Comparison of ENCODE assay signal across 5 fruit fly cellular contexts in the genomic region with DNA sequence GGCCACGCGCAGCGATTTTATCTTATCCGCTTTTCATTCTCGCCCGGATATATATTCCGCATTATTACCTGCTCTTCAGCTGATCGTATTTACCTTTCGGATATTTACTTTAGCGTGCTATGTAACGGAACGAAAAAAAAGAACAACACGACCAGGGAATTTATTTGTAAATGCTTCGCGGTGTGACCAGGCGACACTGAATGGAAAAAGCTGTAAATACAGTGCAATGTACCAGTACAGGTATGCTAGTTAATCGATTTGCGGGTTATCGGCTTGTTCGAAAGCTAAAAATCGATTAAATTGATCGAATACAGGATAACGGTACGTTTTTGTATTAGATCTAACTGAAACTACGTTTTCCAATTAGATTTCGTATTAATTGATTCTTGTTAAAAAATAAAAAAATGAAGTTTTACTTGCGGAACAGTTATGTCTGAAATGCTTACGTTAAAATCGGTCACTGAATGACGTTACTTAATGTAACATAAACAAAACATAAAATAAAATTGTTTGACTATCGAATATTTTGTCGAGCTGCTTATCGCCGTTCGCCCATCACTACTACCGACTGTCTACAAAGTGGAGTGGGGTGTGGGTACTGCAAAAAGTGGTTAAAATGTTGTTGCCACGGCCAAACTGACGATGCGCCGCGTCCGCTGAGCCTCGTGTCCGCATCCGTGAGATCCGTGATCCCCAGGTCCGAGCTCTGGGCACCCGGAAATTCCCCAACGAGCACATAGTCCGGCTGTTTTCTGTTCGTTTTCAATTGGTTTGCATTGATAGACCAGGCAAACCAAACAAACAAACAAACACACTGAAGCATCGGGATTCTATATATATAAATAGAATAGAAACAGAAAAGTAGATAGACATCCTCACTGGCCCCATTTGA.
TF ChIP-seq lines count a peak whose summit lies in the region.

A gene (minus strand): TSS at position 203 of the 892 bp plus-strand sequence.
A gene (plus strand): TSS at position 553 of the 892 bp plus-strand sequence.

TF ChIP-seq in whole organism, adult, 20 proteins besides CTCF, POLR2A, EP300 and RAD21 (continued from another document):
- peak; percentile 98 for TF ChIP-seq ovo (GFP tag; optimal IDR thresholded peaks at IDR 0.05; lab: Kevin White, UChicago)
- peak; percentile 59 for TF ChIP-seq tj (GFP tag; optimal IDR thresholded peaks at IDR 0.05; lab: Kevin White, UChicago)
- peak; percentile 63 for TF ChIP-seq bab1 (GFP tag; optimal IDR thresholded peaks at IDR 0.05; lab: Kevin White, UChicago)
- TF ChIP-seq CG1620 (GFP tag; optimal IDR thresholded peaks at IDR 0.05; lab: Kevin White, UChicago) = peak; percentile 95
- TF ChIP-seq cic (GFP tag; optimal IDR thresholded peaks at IDR 0.05; lab: Kevin White, UChicago) = peak; percentile 89

TF ChIP-seq in whole organism, embryonic, 481 proteins besides CTCF, POLR2A, EP300 and RAD21 (continued from another document and continues in another):
- TF ChIP-seq CG33213 (GFP tag; optimal IDR thresholded peaks at IDR 0.05; lab: Kevin White, UChicago) = peak; percentile 87
- no peak for TF ChIP-seq az2 (GFP tag; optimal IDR thresholded peaks at IDR 0.05; lab: Kevin White, UChicago)
- TF ChIP-seq CG2712 (tag; optimal IDR thresholded peaks at IDR 0.05; lab: Kevin White, UChicago) = peak; percentile 53
- no peak for TF ChIP-seq CG8765 (GFP tag; IDR thresholded peaks at IDR 0.05; lab: Robert Waterston, UW)
- TF ChIP-seq CG3726 (GFP tag; IDR thresholded peaks at IDR 0.05; lab: Robert Waterston, UW) = no peak; the same call in 2 of the 3 replicates
- peak; percentile 65 for TF ChIP-seq NK7.1 (GFP tag; optimal IDR thresholded peaks at IDR 0.05; lab: Kevin White, UChicago)
- peak; percentile 62; the same call in 2 of the 4 replicates for TF ChIP-seq Dll (GFP tag; IDR thresholded peaks at IDR 0.05; lab: Robert Waterston, UW; ENCODE audit: partially characterized antibody)
- TF ChIP-seq CG5180 (GFP tag; optimal IDR thresholded peaks at IDR 0.05; lab: Kevin White, UChicago) = peak; percentile 78
- TF ChIP-seq grn (GFP tag; optimal IDR thresholded peaks at IDR 0.05; lab: Kevin White, UChicago) = peak; percentile 95
- TF ChIP-seq CG12236 (GFP tag; optimal IDR thresholded peaks at IDR 0.05; lab: Kevin White, UChicago) = peak; percentile 75
- TF ChIP-seq twi (tag; optimal IDR thresholded peaks at IDR 0.05; lab: Kevin White, UChicago) = peak; percentile 15
- TF ChIP-seq Dbx (GFP tag; IDR thresholded peaks at IDR 0.05; lab: Robert Waterston, UW) = peak; percentile 62; the same call in 1 of the 3 replicates
- peak; percentile 30 for TF ChIP-seq Abd-B (GFP tag; optimal IDR thresholded peaks at IDR 0.05; lab: Kevin White, UChicago)
- TF ChIP-seq CG7987 (GFP tag; optimal IDR thresholded peaks at IDR 0.05; lab: Kevin White, UChicago) = peak; percentile 95
- peak; percentile 77 for TF ChIP-seq Atf6 (GFP tag; IDR thresholded peaks at IDR 0.05; lab: Robert Waterston, UW)
- TF ChIP-seq sug (tag; optimal IDR thresholded peaks at IDR 0.05; lab: Kevin White, UChicago) = peak; percentile 76
- no peak for TF ChIP-seq CG42726 (GFP tag; IDR thresholded peaks at IDR 0.05; lab: Robert Waterston, UW; ENCODE audit: partially characterized antibody)
- TF ChIP-seq TFAM (GFP tag; optimal IDR thresholded peaks at IDR 0.05; lab: Kevin White, UChicago) = peak; percentile 38
- peak; percentile 60 for TF ChIP-seq cato (GFP tag; optimal IDR thresholded peaks at IDR 0.05; lab: Kevin White, UChicago; ENCODE audit: borderline replicate concordance)
- TF ChIP-seq CG6854 (GFP tag; optimal IDR thresholded peaks at IDR 0.05; lab: Kevin White, UChicago) = peak; percentile 74
- TF ChIP-seq NfI (GFP tag; optimal IDR thresholded peaks at IDR 0.05; lab: Kevin White, UChicago) = peak; percentile 76
- TF ChIP-seq CG7556 (GFP tag; optimal IDR thresholded peaks at IDR 0.05; lab: Kevin White, UChicago) = peak; percentile 80
- no peak for TF ChIP-seq CG6654 (GFP tag; optimal IDR thresholded peaks at IDR 0.05; lab: Kevin White, UChicago)
- TF ChIP-seq CG9727 (GFP tag; optimal IDR thresholded peaks at IDR 0.05; lab: Kevin White, UChicago) = peak; percentile 83
- TF ChIP-seq Taf1 (GFP tag; IDR thresholded peaks at IDR 0.05; lab: Robert Waterston, UW) = no peak
- TF ChIP-seq gem (tag; optimal IDR thresholded peaks at IDR 0.05; lab: Kevin White, UChicago) = peak; percentile 69
- no peak for TF ChIP-seq gt (GFP tag; IDR thresholded peaks at IDR 0.05; lab: Robert Waterston, UW)
- TF ChIP-seq al (GFP tag; IDR thresholded peaks at IDR 0.05; lab: Robert Waterston, UW) = no peak

TF ChIP-seq in whole organism, prepupa, 60 proteins besides CTCF, POLR2A, EP300 and RAD21 (continued from another document and continues in another):
- peak; percentile 55 for TF ChIP-seq dsx (GFP tag; optimal IDR thresholded peaks at IDR 0.05; lab: Kevin White, UChicago; ENCODE audit: poor library complexity, severe bottlenecking)
- TF ChIP-seq CG11294 (GFP tag; IDR thresholded peaks at IDR 0.05; lab: Robert Waterston, UW) = no peak
- TF ChIP-seq salr (GFP tag; optimal IDR thresholded peaks at IDR 0.05; lab: Kevin White, UChicago) = peak in 1 of 2 experiments; percentile 26
- TF ChIP-seq fd59A (GFP tag; optimal IDR thresholded peaks at IDR 0.05; lab: Kevin White, UChicago) = peak; percentile 13
- TF ChIP-seq fkh (GFP tag; optimal IDR thresholded peaks at IDR 0.05; lab: Kevin White, UChicago) = peak; percentile 97
- TF ChIP-seq Hr38 (GFP tag; optimal IDR thresholded peaks at IDR 0.05; lab: Kevin White, UChicago) = no peak
- TF ChIP-seq CG11762 (GFP tag; optimal IDR thresholded peaks at IDR 0.05; lab: Kevin White, UChicago; ENCODE audit: insufficient read depth) = no peak
- peak; percentile 70 for TF ChIP-seq net (GFP tag; optimal IDR thresholded peaks at IDR 0.05; lab: Kevin White, UChicago)
- no peak for TF ChIP-seq Hr4 (GFP tag; optimal IDR thresholded peaks at IDR 0.05; lab: Kevin White, UChicago)
- peak; percentile 58 for TF ChIP-seq CG8632 (GFP tag; optimal IDR thresholded peaks at IDR 0.05; lab: Kevin White, UChicago)
- peak; percentile 49 for TF ChIP-seq CG10631 (GFP tag; optimal IDR thresholded peaks at IDR 0.05; lab: Kevin White, UChicago)
- TF ChIP-seq Eip78C (GFP tag; lab: Kevin White, UChicago) = peak; percentile 87
- TF ChIP-seq CG16779 (tag; optimal IDR thresholded peaks at IDR 0.05; lab: Kevin White, UChicago) = peak; percentile 52
- TF ChIP-seq CG4318 (GFP tag; optimal IDR thresholded peaks at IDR 0.05; lab: Kevin White, UChicago) = no peak
- TF ChIP-seq Lpt (GFP tag; optimal IDR thresholded peaks at IDR 0.05; lab: Kevin White, UChicago) = no peak
- peak; percentile 65 to 80 for TF ChIP-seq ss (GFP tag; optimal IDR thresholded peaks at IDR 0.05; lab: Kevin White, UChicago)
- no peak for TF ChIP-seq Eip93F (GFP tag; optimal IDR thresholded peaks at IDR 0.05; lab: Kevin White, UChicago)
- peak; percentile 3 for TF ChIP-seq CG3032 (tag; optimal IDR thresholded peaks at IDR 0.05; lab: Kevin White, UChicago)
- peak; percentile 59 for TF ChIP-seq CG7368 (GFP tag; optimal IDR thresholded peaks at IDR 0.05; lab: Kevin White, UChicago)
- peak; percentile 50 for TF ChIP-seq pdm3 (GFP tag; optimal IDR thresholded peaks at IDR 0.05; lab: Kevin White, UChicago)
- TF ChIP-seq Ets21C (GFP tag; optimal IDR thresholded peaks at IDR 0.05; lab: Kevin White, UChicago) = no peak
- peak; percentile 42 for TF ChIP-seq achi (GFP tag; optimal IDR thresholded peaks at IDR 0.05; lab: Kevin White, UChicago)
- no peak for TF ChIP-seq CG15336 (GFP tag; IDR thresholded peaks at IDR 0.05; lab: Robert Waterston, UW)
- TF ChIP-seq Sox14 (GFP tag; optimal IDR thresholded peaks at IDR 0.05; lab: Kevin White, UChicago) = peak; percentile 16
- TF ChIP-seq CG8119 (GFP tag; IDR thresholded peaks at IDR 0.05; lab: Robert Waterston, UW) = 0 out of 3 replicates have a peak, but pooled peaks have one; percentile 22
- no peak for TF ChIP-seq CG31627 (GFP tag; optimal IDR thresholded peaks at IDR 0.05; lab: Kevin White, UChicago)
- peak; percentile 15 for TF ChIP-seq Ets96B (tag; optimal IDR thresholded peaks at IDR 0.05; lab: Kevin White, UChicago)
- no peak for TF ChIP-seq CG8319 (GFP tag; optimal IDR thresholded peaks at IDR 0.05; lab: Kevin White, UChicago)
- peak; percentile 47 for TF ChIP-seq topi (GFP tag; optimal IDR thresholded peaks at IDR 0.05; lab: Kevin White, UChicago)

TF ChIP-seq in whole organism, pupa, 21 proteins besides CTCF, POLR2A, EP300 and RAD21 (continued from another document):
- no peak for TF ChIP-seq CG10348 (GFP tag; IDR thresholded peaks at IDR 0.05; lab: Robert Waterston, UW)

TF ChIP-seq in whole organism, wandering third instar larva, 38 proteins besides CTCF, POLR2A, EP300 and RAD21 (continued from another document):
- no peak for TF ChIP-seq Vsx2 (GFP tag; optimal IDR thresholded peaks at IDR 0.05; lab: Kevin White, UChicago; ENCODE audit: partially characterized antibody)
- TF ChIP-seq Myc (optimal IDR thresholded peaks at IDR 0.05; lab: Kevin White, UChicago) = no peak
- TF ChIP-seq ey (GFP tag; optimal IDR thresholded peaks at IDR 0.05; lab: Kevin White, UChicago) = peak; percentile 42
- TF ChIP-seq GATAd (GFP tag; optimal IDR thresholded peaks at IDR 0.05; lab: Kevin White, UChicago) = peak; percentile 58
- no peak for TF ChIP-seq Abd-B (GFP tag; optimal IDR thresholded peaks at IDR 0.05; lab: Kevin White, UChicago)
- TF ChIP-seq OdsH (GFP tag; optimal IDR thresholded peaks at IDR 0.05; lab: Kevin White, UChicago) = peak; percentile 44
- peak; percentile 63 for TF ChIP-seq CG9705 (GFP tag; optimal IDR thresholded peaks at IDR 0.05; lab: Kevin White, UChicago)
- no peak for TF ChIP-seq Rel (GFP tag; optimal IDR thresholded peaks at IDR 0.05; lab: Kevin White, UChicago)
- peak; percentile 76 for TF ChIP-seq Rel (tag; optimal IDR thresholded peaks at IDR 0.05; lab: Kevin White, UChicago)
- peak; percentile 70 for TF ChIP-seq Hnf4 (GFP tag; optimal IDR thresholded peaks at IDR 0.05; lab: Kevin White, UChicago)
- peak; percentile 4 for TF ChIP-seq woc (GFP tag; optimal IDR thresholded peaks at IDR 0.05; lab: Kevin White, UChicago)
- peak; percentile 88 for TF ChIP-seq Jra (GFP tag; optimal IDR thresholded peaks at IDR 0.05; lab: Kevin White, UChicago)
- TF ChIP-seq jim (GFP tag; optimal IDR thresholded peaks at IDR 0.05; lab: Kevin White, UChicago) = peak; percentile 72
- no peak for TF ChIP-seq Hr78 (GFP tag; optimal IDR thresholded peaks at IDR 0.05; lab: Kevin White, UChicago)
- no peak for TF ChIP-seq Mio (GFP tag; optimal IDR thresholded peaks at IDR 0.05; lab: Kevin White, UChicago)
- TF ChIP-seq HLH106 (tag; optimal IDR thresholded peaks at IDR 0.05; lab: Kevin White, UChicago) = peak; percentile 35
- TF ChIP-seq Sp1 (GFP tag; optimal IDR thresholded peaks at IDR 0.05; lab: Kevin White, UChicago) = peak; percentile 71
- TF ChIP-seq tai (GFP tag; optimal IDR thresholded peaks at IDR 0.05; lab: Kevin White, UChicago) = no peak
- no peak for TF ChIP-seq pan (optimal IDR thresholded peaks at IDR 0.05; lab: Kevin White, UChicago)
- TF ChIP-seq dl (GFP tag; optimal IDR thresholded peaks at IDR 0.05; lab: Kevin White, UChicago; ENCODE audit: insufficient read depth in 1 of 2, partially characterized antibody in 2 of 2) = no peak
